Worm (Caenorhabditis elegans) whole organism, young adult: ENCODE measurements around the gene cul-2.

ENCODE experiments used
- B0019.2 ChIP-seq: fragments of 200-800 bp; sonication (Bioruptor generic); conservative IDR thresholded peaks from 2 replicates; pipeline ENCODE4 v1.3.6; 2022; ENCODE audit warnings: missing genetic modification reagents, missing genetic modification characterization, missing compliant biosample characterization
- B0035.1 ChIP-seq: sonication (generic microtip); optimal IDR thresholded peaks from 2 replicates; lab custom pipeline; 2016; ENCODE audit warnings: missing genetic modification characterization, mild to moderate bottlenecking, missing compliant biosample characterization, missing genotype, missing genetic modification reagents
- B0336.3 ChIP-seq: fragments of 200-800 bp; sonication (Bioruptor generic); IDR thresholded peaks from 2 replicates; pipeline ENCODE4 v1.3.6; 2022; ENCODE audit warnings: missing genetic modification characterization, missing compliant biosample characterization
- D2030.7 ChIP-seq: fragments of 200-800 bp; sonication (Bioruptor generic); IDR thresholded peaks from 2 replicates; pipeline ENCODE4 v1.3.6; 2022; ENCODE audit warnings: missing genetic modification reagents, missing genetic modification characterization, missing compliant biosample characterization
- F33H1.4 ChIP-seq: fragments of 200-800 bp; sonication (Bioruptor generic); IDR thresholded peaks from 2 replicates; pipeline ENCODE4 v1.3.6; 2022; ENCODE audit warnings: missing genetic modification reagents, missing genetic modification characterization, missing compliant biosample characterization
- F52B5.7 ChIP-seq: sonication (generic microtip); optimal IDR thresholded peaks from 2 replicates; lab custom pipeline; 2016; ENCODE audit warnings: mild to moderate bottlenecking, missing genetic modification characterization, missing compliant biosample characterization
- F55B11.4 ChIP-seq: sonication (generic microtip); optimal IDR thresholded peaks from 2 replicates; lab custom pipeline; 2016; ENCODE audit warnings: missing compliant biosample characterization, missing genetic modification characterization, borderline replicate concordance; ENCODE audit not compliant: insufficient read depth
- K11D2.4 ChIP-seq: fragments of 200-800 bp; sonication (Bioruptor generic); IDR thresholded peaks from 2 replicates; pipeline ENCODE4 v1.3.6; 2022; ENCODE audit warnings: missing genetic modification reagents, missing genetic modification characterization, missing compliant biosample characterization
- K12H6.12 ChIP-seq: fragments of 200-800 bp; sonication (Bioruptor generic); optimal IDR thresholded peaks from 2 replicates; lab custom pipeline; 2018; ENCODE audit warnings: mild to moderate bottlenecking, missing genetic modification characterization, missing compliant biosample characterization
- Y79H2A.3 ChIP-seq: fragments of 200-800 bp; sonication (Bioruptor generic); conservative IDR thresholded peaks from 2 replicates; pipeline ENCODE4 v1.3.6; 2022; ENCODE audit warnings: missing genetic modification reagents, missing genetic modification characterization, missing compliant biosample characterization
- akir-1 ChIP-seq: fragments of 200-800 bp; sonication (Bioruptor generic); optimal IDR thresholded peaks from 2 replicates; lab custom pipeline; 2018; ENCODE audit warnings: mild to moderate bottlenecking, missing genetic modification characterization, moderate library complexity, missing compliant biosample characterization
- atf-7 ChIP-seq: sonication (generic microtip); optimal IDR thresholded peaks from 2 replicates; lab custom pipeline; 2017; ENCODE audit warnings: mild to moderate bottlenecking, missing genetic modification characterization, missing compliant biosample characterization
- athp-1 ChIP-seq: sonication (generic microtip); optimal IDR thresholded peaks from 2 replicates; lab custom pipeline; 2017; ENCODE audit warnings: mild to moderate bottlenecking, missing genetic modification characterization, missing compliant biosample characterization
- attf-6 ChIP-seq: fragments of 200-800 bp; sonication (Bioruptor generic); IDR thresholded peaks from 2 replicates; pipeline ENCODE4 v1.3.6; 2022; ENCODE audit warnings: missing genetic modification reagents, missing genetic modification characterization, missing compliant biosample characterization
- ccch-3 ChIP-seq: fragments of 200-800 bp; sonication (Bioruptor generic); optimal IDR thresholded peaks from 2 replicates; lab custom pipeline; 2018; ENCODE audit warnings: mild to moderate bottlenecking, missing genetic modification characterization, missing compliant biosample characterization
- ceh-100 ChIP-seq: fragments of 200-800 bp; sonication (Bioruptor generic); IDR thresholded peaks from 2 replicates; pipeline ENCODE4 v1.3.6; 2022; ENCODE audit warnings: missing genetic modification reagents, missing genetic modification characterization, missing compliant biosample characterization
- ceh-27 ChIP-seq: fragments of 200-800 bp; sonication (Bioruptor generic); optimal IDR thresholded peaks from 2 replicates; lab custom pipeline; 2018; ENCODE audit warnings: mild to moderate bottlenecking, missing genetic modification characterization, moderate library complexity, missing compliant biosample characterization
- die-1 ChIP-seq: sonication (generic microtip); optimal IDR thresholded peaks from 2 replicates; lab custom pipeline; 2016; ENCODE audit warnings: missing genotype, mild to moderate bottlenecking, missing genetic modification characterization, missing compliant biosample characterization
- dpff-1 ChIP-seq: sonication (generic microtip); optimal IDR thresholded peaks from 2 replicates; lab custom pipeline; 2017; ENCODE audit warnings: mild to moderate bottlenecking, missing genetic modification characterization, missing compliant biosample characterization
- efl-1 ChIP-seq: fragments of 150-350 bp; optimal IDR thresholded peaks from 2 replicates; lab custom pipeline; 2014; ENCODE audit warnings: missing biosample characterization, missing genetic modification reagents, missing genetic modification characterization
- egl-44 ChIP-seq: fragments of 200-800 bp; sonication (Bioruptor generic); IDR thresholded peaks from 2 replicates; pipeline ENCODE4 v1.3.6; 2022; ENCODE audit warnings: missing genetic modification reagents, missing genetic modification characterization, missing compliant biosample characterization
- ekl-4 ChIP-seq: fragments of 200-800 bp; sonication (Bioruptor generic); IDR thresholded peaks from 2 replicates; pipeline ENCODE4 v1.3.6; 2022; ENCODE audit warnings: missing genetic modification reagents, missing genetic modification characterization, missing compliant biosample characterization
- ets-4 ChIP-seq: fragments of 200-800 bp; sonication (Bioruptor generic); optimal IDR thresholded peaks from 2 replicates; lab custom pipeline; 2018; ENCODE audit warnings: mild to moderate bottlenecking, missing genetic modification characterization, missing compliant biosample characterization
- him-1 ChIP-seq: sonication (generic microtip); optimal IDR thresholded peaks from 2 replicates; lab custom pipeline; 2016; ENCODE audit warnings: missing genotype, missing genetic modification reagents, missing genetic modification characterization, missing compliant biosample characterization
- hmg-1.2 ChIP-seq: fragments of 200-800 bp; sonication (Bioruptor generic); IDR thresholded peaks from 2 replicates; pipeline ENCODE4 v1.3.6; 2022; ENCODE audit warnings: missing genetic modification reagents, missing genetic modification characterization, missing compliant biosample characterization
- hmg-20 ChIP-seq: fragments of 200-800 bp; sonication (Bioruptor generic); IDR thresholded peaks from 2 replicates; pipeline ENCODE4 v1.3.6; 2022; ENCODE audit warnings: missing genetic modification reagents, missing genetic modification characterization, missing compliant biosample characterization
- let-607 ChIP-seq, 2 experiments: fragments of 200-800 bp in 1 of 2; sonication (Bioruptor generic) in 1 of 2; sonication (generic microtip) in 1 of 2; optimal IDR thresholded peaks; 2 replicates each; lab custom pipeline; 2016 to 2018; ENCODE audit warnings: mild to moderate bottlenecking in 2 of 2, missing compliant biosample characterization in 2 of 2, missing genetic modification characterization in 2 of 2, moderate library complexity in 2 of 2, missing genotype in 1 of 2
- lin-54 ChIP-seq: fragments of 200-800 bp; sonication (Bioruptor generic); optimal IDR thresholded peaks from 2 replicates; lab custom pipeline; 2018; ENCODE audit warnings: mild to moderate bottlenecking, missing genetic modification characterization, missing compliant biosample characterization
- lir-1 ChIP-seq: fragments of 200-800 bp; sonication (Bioruptor generic); conservative IDR thresholded peaks from 2 replicates; pipeline ENCODE4 v1.3.6; 2022; ENCODE audit warnings: missing genetic modification reagents, missing genetic modification characterization, missing compliant biosample characterization
- nfyb-1 ChIP-seq: fragments of 200-800 bp; sonication (Bioruptor generic); IDR thresholded peaks from 2 replicates; pipeline ENCODE4 v1.3.6; 2022; ENCODE audit warnings: missing genetic modification reagents, missing genetic modification characterization, missing compliant biosample characterization
- nhr-90 ChIP-seq: sonication (generic microtip); optimal IDR thresholded peaks from 2 replicates; lab custom pipeline; 2016; ENCODE audit warnings: missing genotype, mild to moderate bottlenecking, missing genetic modification characterization, missing compliant biosample characterization
- pbrm-1 ChIP-seq: fragments of 200-800 bp; sonication (Bioruptor generic); IDR thresholded peaks from 2 replicates; pipeline ENCODE4 v1.3.6; 2022; ENCODE audit warnings: missing genetic modification reagents, missing genetic modification characterization, missing compliant biosample characterization
- rcor-1 ChIP-seq: fragments of 200-800 bp; sonication (Bioruptor generic); IDR thresholded peaks from 2 replicates; pipeline ENCODE4 v1.3.6; 2022; ENCODE audit warnings: missing genetic modification reagents, missing genetic modification characterization, missing compliant biosample characterization
- repo-1 ChIP-seq: sonication (generic microtip); optimal IDR thresholded peaks from 2 replicates; lab custom pipeline; 2017; ENCODE audit warnings: mild to moderate bottlenecking, missing genetic modification characterization, missing compliant biosample characterization
- rpc-1 ChIP-seq, 2 experiments: fragments of 150-350 bp in 1 of 2; sonication (generic microtip) in 1 of 2; optimal IDR thresholded peaks; 2 replicates each; lab custom pipeline; 2014 to 2018; ENCODE audit warnings: missing biosample characterization in 1 of 2, missing genetic modification characterization in 1 of 2, missing genetic modification reagents in 1 of 2, missing genotype in 1 of 2
- sdz-38 ChIP-seq: sonication (generic microtip); optimal IDR thresholded peaks from 2 replicates; lab custom pipeline; 2016; ENCODE audit warnings: missing genotype, missing genetic modification characterization, missing compliant biosample characterization
- snpc-1.1 ChIP-seq: sonication (generic microtip); optimal IDR thresholded peaks from 2 replicates; lab custom pipeline; 2017; ENCODE audit warnings: missing genetic modification characterization, mild to moderate bottlenecking, missing compliant biosample characterization, antibody characterized with exemption, moderate library complexity, missing genotype, missing genetic modification reagents; ENCODE audit not compliant: insufficient read depth
- snpc-3.4 ChIP-seq: sonication (generic microtip); optimal IDR thresholded peaks from 2 replicates; lab custom pipeline; 2017; ENCODE audit warnings: missing genetic modification characterization, mild to moderate bottlenecking, missing compliant biosample characterization, antibody characterized with exemption, moderate library complexity, missing genotype, missing genetic modification reagents
- somi-1 ChIP-seq: fragments of 200-800 bp; sonication (Bioruptor generic); optimal IDR thresholded peaks from 2 replicates; lab custom pipeline; 2018; ENCODE audit warnings: mild to moderate bottlenecking, missing genetic modification characterization, missing compliant biosample characterization
- unc-130 ChIP-seq: sonication (generic microtip); optimal IDR thresholded peaks from 2 replicates; lab custom pipeline; 2016; ENCODE audit warnings: missing genetic modification reagents, missing genetic modification characterization, missing compliant biosample characterization
- zfh-2 ChIP-seq: fragments of 200-800 bp; sonication (Bioruptor generic); conservative IDR thresholded peaks from 2 replicates; pipeline ENCODE4 v1.3.6; 2022; ENCODE audit warnings: missing genetic modification reagents, missing genetic modification characterization, missing compliant biosample characterization
- ztf-28 ChIP-seq: fragments of 200-800 bp; sonication (Bioruptor generic); IDR thresholded peaks from 2 replicates; pipeline ENCODE4 v1.3.6; 2022; ENCODE audit warnings: missing genetic modification reagents, missing genetic modification characterization, missing compliant biosample characterization
- ztf-3 ChIP-seq: fragments of 200-800 bp; sonication (Bioruptor generic); optimal IDR thresholded peaks from 2 replicates; lab custom pipeline; 2018; ENCODE audit warnings: mild to moderate bottlenecking, missing genetic modification characterization, missing compliant biosample characterization

Gene cul-2

ce11 chrIII:13684236-13684635, 2.8 kb upstream of the cul-2 start:
- TF ChIP-seq atf-7 (tag; lab: Kevin White, UChicago), result no peak
- TF ChIP-seq nhr-90 (tag; lab: Kevin White, UChicago), result no peak
- TF ChIP-seq ztf-3 (GFP tag; lab: Kevin White, UChicago), result no peak
- no peak for TF ChIP-seq repo-1 (tag; lab: Kevin White, UChicago)
- TF ChIP-seq hmg-20, result no peak
- no peak for TF ChIP-seq egl-44 (GFP tag; lab: Robert Waterston, UW)
- no peak for TF ChIP-seq him-1 (tag; lab: Kevin White, UChicago)
- TF ChIP-seq ets-4 (GFP tag; lab: Kevin White, UChicago), result no peak
- no peak for TF ChIP-seq akir-1 (GFP tag; lab: Kevin White, UChicago)
- no peak for TF ChIP-seq F55B11.4 (tag; lab: Kevin White, UChicago)

- no peak for TF ChIP-seq attf-6 (GFP tag; lab: Robert Waterston, UW)
- TF ChIP-seq B0019.2, result no peak
- no peak for TF ChIP-seq ceh-27
- no peak for TF ChIP-seq F33H1.4 (GFP tag; lab: Robert Waterston, UW)
- TF ChIP-seq, all 124 proteins: peak for 0
Measured at ce11 chrIII:13686309-13686708, 760 bp upstream of the cul-2 start, which contains the start of gene dyf-2. Gene dyf-2, minus strand, starts transcription at chrIII:13686445.

ce11 chrIII:13692555-13692954, 5.5 kb downstream of the cul-2 start, which contains the start of gene cyn-2:
Gene cyn-2, plus strand, starts transcription at chrIII:13692668.
- TF ChIP-seq zfh-2 (GFP tag; lab: Robert Waterston, UW), result no peak
- TF ChIP-seq nfyb-1, result 0 out of 2 replicates have a peak, but pooled peaks have one; percentile 7
- peak; percentile 56 for TF ChIP-seq B0336.3 (GFP tag; lab: Robert Waterston, UW)
- TF ChIP-seq athp-1 (tag; lab: Kevin White, UChicago), result peak; percentile 36
- TF ChIP-seq ztf-28 (GFP tag; lab: Robert Waterston, UW), result no peak
- no peak for TF ChIP-seq hmg-1.2 (GFP tag; lab: Robert Waterston, UW)
- TF ChIP-seq F52B5.7 (tag; lab: Kevin White, UChicago), result peak; percentile 42
- peak; percentile 22 for TF ChIP-seq B0035.1 (tag; lab: Kevin White, UChicago)
- no peak for TF ChIP-seq lir-1 (GFP tag; lab: Robert Waterston, UW)
- TF ChIP-seq pbrm-1 (GFP tag; lab: Robert Waterston, UW), result 0 out of 2 replicates have a peak, but pooled peaks have one; percentile 28
- TF ChIP-seq lin-54, result no peak
- peak; percentile 25; the same call in 1 of the 2 replicates for TF ChIP-seq D2030.7 (GFP tag; lab: Robert Waterston, UW)
- TF ChIP-seq attf-6 (GFP tag; lab: Robert Waterston, UW), result peak; percentile 61; the same call in 1 of the 2 replicates
- TF ChIP-seq dpff-1, result no peak
- no peak for TF ChIP-seq rpc-1 (optimal IDR thresholded peaks at IDR 0.05; lab: Kevin White, UChicago)
- TF ChIP-seq rpc-1 (tag; optimal IDR thresholded peaks at IDR 0.05; lab: Kevin White, UChicago), result no peak
- peak; percentile 10 for TF ChIP-seq die-1
- TF ChIP-seq akir-1 (GFP tag; lab: Kevin White, UChicago), result no peak

- no peak for TF ChIP-seq efl-1 (GFP tag; lab: Kevin White, UChicago)
- TF ChIP-seq ccch-3 (GFP tag; lab: Kevin White, UChicago), result no peak
- no peak for TF ChIP-seq unc-130 (GFP tag; lab: Kevin White, UChicago)
- no peak for TF ChIP-seq K12H6.12 (tag; lab: Kevin White, UChicago)
- TF ChIP-seq snpc-3.4, result no peak
- no peak for TF ChIP-seq dpff-1
- TF ChIP-seq snpc-1.1 (tag; lab: Kevin White, UChicago), result no peak
- TF ChIP-seq let-607 (tag; optimal IDR thresholded peaks at IDR 0.05; lab: Kevin White, UChicago), result no peak
- no peak for TF ChIP-seq attf-6 (GFP tag; lab: Robert Waterston, UW)
- no peak for TF ChIP-seq somi-1
- TF ChIP-seq ceh-100, result no peak
- no peak for TF ChIP-seq sdz-38 (tag; lab: Kevin White, UChicago)
- TF ChIP-seq ekl-4 (GFP tag; lab: Robert Waterston, UW), result no peak
- no peak for TF ChIP-seq lir-1 (GFP tag; lab: Robert Waterston, UW)
- no peak for TF ChIP-seq Y79H2A.3 (GFP tag; lab: Robert Waterston, UW)
- no peak for TF ChIP-seq rcor-1 (GFP tag; lab: Robert Waterston, UW)
- no peak for TF ChIP-seq K11D2.4 (GFP tag; lab: Robert Waterston, UW)
Measured at ce11 chrIII:13693187-13693586, 6.1 kb downstream of the cul-2 start.
